Worm (Caenorhabditis elegans) whole organism, L3 larva: ENCODE measurements around the gene marc-5.

Source experiments
- ceh-28 ChIP-seq: fragments of 150-350 bp; optimal IDR thresholded peaks from 2 replicates; lab custom pipeline; 2014; ENCODE audit warnings: missing biosample characterization, missing genetic modification reagents, missing genetic modification characterization
- elt-3 ChIP-seq, 3 experiments: fragments of 150-350 bp in 1 of 3; sonication (generic microtip) in 2 of 3; optimal IDR thresholded peaks; 2 replicates in 2 of 3; 4 replicates in 1 of 3; lab custom pipeline; 2014 to 2017; ENCODE audit warnings: missing biosample characterization in 3 of 3, missing genetic modification characterization in 3 of 3
- jun-1 ChIP-seq: fragments of 150-350 bp; optimal IDR thresholded peaks from 2 replicates; lab custom pipeline; 2014; ENCODE audit warnings: missing biosample characterization, missing genetic modification reagents, missing genetic modification characterization
- nhr-11 ChIP-seq: fragments of 150-350 bp; optimal IDR thresholded peaks from 2 replicates; lab custom pipeline; 2014; ENCODE audit warnings: missing biosample characterization, missing genetic modification characterization
- nhr-12 ChIP-seq: fragments of 150-350 bp; optimal IDR thresholded peaks from 2 replicates; lab custom pipeline; 2014; ENCODE audit warnings: missing biosample characterization, missing genetic modification characterization
- pha-4 ChIP-seq: fragments of 150-350 bp; optimal IDR thresholded peaks from 2 replicates; lab custom pipeline; 2014; ENCODE audit warnings: missing biosample characterization, missing genetic modification reagents, missing genetic modification characterization
- skn-1 ChIP-seq: fragments of 150-350 bp; optimal IDR thresholded peaks from 2 replicates; lab custom pipeline; 2014; ENCODE audit warnings: missing biosample characterization, missing genetic modification characterization
- snpc-4 ChIP-seq: fragments of 150-350 bp; optimal IDR thresholded peaks from 2 replicates; lab custom pipeline; 2014; ENCODE audit warnings: missing biosample characterization, missing genetic modification characterization
- tbx-2 ChIP-seq: sonication (generic microtip); optimal IDR thresholded peaks from 2 replicates; lab custom pipeline; 2016; ENCODE audit warnings: mild to moderate bottlenecking, missing genetic modification characterization, missing compliant biosample characterization
- unc-62 ChIP-seq: fragments of 150-350 bp; sonication (generic microtip); optimal IDR thresholded peaks from 4 replicates; lab custom pipeline; 2014; ENCODE audit warnings: missing biosample characterization, missing genetic modification reagents, missing genetic modification characterization

ce11 chrII:12417996-12418395 is 38.7 kb upstream of the marc-5 start:
- TF ChIP-seq skn-1 (tag; lab: Kevin White, UChicago) (no peak), jun-1 (no peak), unc-62 (GFP tag; lab: Kevin White, UChicago) (no peak), nhr-12 (tag; lab: Kevin White, UChicago) (no peak), tbx-2 (tag; lab: Kevin White, UChicago) (no peak), nhr-11 (tag; lab: Kevin White, UChicago) (no peak), ceh-28 (tag; lab: Kevin White, UChicago) (no peak), elt-3 (tag; optimal IDR thresholded peaks at IDR 0.05; lab: Kevin White, UChicago) (no peak), pha-4 (tag; lab: Kevin White, UChicago) (no peak), snpc-4 (tag; lab: Kevin White, UChicago) (no peak)
